Worm (Caenorhabditis elegans) whole organism, L3 larva: Measurements from ENCODE around the gene cya-2.
"Not testable (repeated sequence)": the region's sequence is repeated elsewhere in the genome, so short reads cannot be mapped to it uniquely, and the experiment has no call there.

Experiments
- R02D3.7 ChIP-seq: fragments of 150-350 bp; optimal IDR thresholded peaks from 2 replicates; lab custom pipeline; 2014; ENCODE audit warnings: missing biosample characterization, missing genetic modification characterization
- ZK546.5 ChIP-seq: sonication (generic microtip); optimal IDR thresholded peaks from 2 replicates; lab custom pipeline; 2017; ENCODE audit warnings: missing biosample characterization, missing genetic modification characterization
- aly-2 ChIP-seq: fragments of 150-350 bp; optimal IDR thresholded peaks from 2 replicates; lab custom pipeline; 2014; ENCODE audit warnings: missing biosample characterization, missing genetic modification characterization
- ama-1 ChIP-seq: fragments of 150-350 bp; optimal IDR thresholded peaks from 2 replicates; lab custom pipeline; 2018
- ceh-16 ChIP-seq: sonication (generic microtip); optimal IDR thresholded peaks from 2 replicates; lab custom pipeline; 2017; ENCODE audit warnings: missing biosample characterization, missing genetic modification characterization
- ceh-82 ChIP-seq: fragments of 150-350 bp; optimal IDR thresholded peaks from 2 replicates; lab custom pipeline; 2014; ENCODE audit warnings: missing biosample characterization, missing genetic modification characterization
- ceh-9 ChIP-seq: sonication (generic microtip); optimal IDR thresholded peaks from 2 replicates; lab custom pipeline; 2018; ENCODE audit warnings: missing biosample characterization, missing genetic modification characterization
- daf-12 ChIP-seq: fragments of 150-350 bp; optimal IDR thresholded peaks from 2 replicates; lab custom pipeline; 2014; ENCODE audit warnings: missing biosample characterization, missing genetic modification reagents, missing genetic modification characterization
- egl-27 ChIP-seq: sonication (generic microtip); optimal IDR thresholded peaks from 4 replicates; lab custom pipeline; 2017; ENCODE audit warnings: missing biosample characterization, missing genetic modification reagents, missing genetic modification characterization
- elt-1 ChIP-seq: fragments of 150-350 bp; optimal IDR thresholded peaks from 2 replicates; lab custom pipeline; 2014; ENCODE audit warnings: missing biosample characterization, missing genetic modification characterization
- elt-2 ChIP-seq: sonication (generic microtip); optimal IDR thresholded peaks from 2 replicates; lab custom pipeline; 2016; ENCODE audit warnings: missing genetic modification reagents, mild to moderate bottlenecking, missing genetic modification characterization, missing compliant biosample characterization
- fkh-10 ChIP-seq: sonication (generic microtip); optimal IDR thresholded peaks from 2 replicates; lab custom pipeline; 2017; ENCODE audit warnings: missing biosample characterization, missing genetic modification reagents, missing genetic modification characterization
- fkh-2 ChIP-seq: fragments of 150-350 bp; optimal IDR thresholded peaks from 2 replicates; lab custom pipeline; 2014; ENCODE audit warnings: missing biosample characterization, missing genetic modification reagents, missing genetic modification characterization
- fos-1 ChIP-seq: fragments of 150-350 bp; optimal IDR thresholded peaks from 2 replicates; lab custom pipeline; 2014; ENCODE audit warnings: missing biosample characterization, missing genetic modification characterization
- hmg-11 ChIP-seq: sonication (generic microtip); optimal IDR thresholded peaks from 2 replicates; lab custom pipeline; 2016; ENCODE audit warnings: missing genetic modification characterization, missing compliant biosample characterization
- lin-15B ChIP-seq: fragments of 150-350 bp; optimal IDR thresholded peaks from 2 replicates; lab custom pipeline; 2014; ENCODE audit warnings: missing biosample characterization, missing genetic modification characterization
- lin-39 ChIP-seq: fragments of 150-350 bp; optimal IDR thresholded peaks from 2 replicates; lab custom pipeline; 2018; ENCODE audit warnings: missing biosample characterization, missing genetic modification reagents, missing genetic modification characterization
- lsy-12 ChIP-seq: sonication (generic microtip); optimal IDR thresholded peaks from 2 replicates; lab custom pipeline; 2016; ENCODE audit warnings: mild to moderate bottlenecking, missing genetic modification characterization, missing compliant biosample characterization
- mdl-1 ChIP-seq: fragments of 150-350 bp; optimal IDR thresholded peaks from 2 replicates; lab custom pipeline; 2014; ENCODE audit warnings: missing biosample characterization, missing genetic modification characterization
- mml-1 ChIP-seq: fragments of 150-350 bp; sonication (generic microtip); optimal IDR thresholded peaks from 3 replicates; lab custom pipeline; 2014; ENCODE audit warnings: missing biosample characterization, missing genetic modification characterization
- nfya-1 ChIP-seq: sonication (generic microtip); optimal IDR thresholded peaks from 2 replicates; lab custom pipeline; 2017; ENCODE audit warnings: missing genetic modification characterization, mild to moderate bottlenecking, missing compliant biosample characterization, antibody characterized with exemption, moderate library complexity; ENCODE audit not compliant: insufficient read depth
- nhr-11 ChIP-seq: fragments of 150-350 bp; optimal IDR thresholded peaks from 2 replicates; lab custom pipeline; 2014; ENCODE audit warnings: missing biosample characterization, missing genetic modification characterization
- nhr-12 ChIP-seq: fragments of 150-350 bp; optimal IDR thresholded peaks from 2 replicates; lab custom pipeline; 2014; ENCODE audit warnings: missing biosample characterization, missing genetic modification characterization
- nhr-237 ChIP-seq: fragments of 150-350 bp; optimal IDR thresholded peaks from 2 replicates; lab custom pipeline; 2014; ENCODE audit warnings: missing biosample characterization, missing genetic modification characterization
- nhr-28 ChIP-seq: fragments of 150-350 bp; optimal IDR thresholded peaks from 2 replicates; lab custom pipeline; 2014; ENCODE audit warnings: missing biosample characterization, missing genetic modification characterization
- nhr-43 ChIP-seq: sonication (generic microtip); optimal IDR thresholded peaks from 2 replicates; lab custom pipeline; 2016; ENCODE audit warnings: mild to moderate bottlenecking, missing genetic modification characterization, missing compliant biosample characterization; ENCODE audit not compliant: poor library complexity, severe bottlenecking
- nhr-76 ChIP-seq: fragments of 150-350 bp; sonication (generic microtip); optimal IDR thresholded peaks from 5 replicates; lab custom pipeline; 2014; ENCODE audit warnings: missing biosample characterization, missing genetic modification characterization
- pha-4 ChIP-seq: fragments of 150-350 bp; optimal IDR thresholded peaks from 2 replicates; lab custom pipeline; 2014; ENCODE audit warnings: missing biosample characterization, missing genetic modification reagents, missing genetic modification characterization
- pqm-1 ChIP-seq: fragments of 150-350 bp; optimal IDR thresholded peaks from 2 replicates; lab custom pipeline; 2017; ENCODE audit warnings: missing biosample characterization, missing genetic modification characterization, inconsistent platforms
- sea-2 ChIP-seq: fragments of 150-350 bp; sonication (generic microtip); optimal IDR thresholded peaks from 4 replicates; lab custom pipeline; 2014; ENCODE audit warnings: missing biosample characterization, missing genetic modification reagents, missing genetic modification characterization
- skn-1 ChIP-seq: fragments of 150-350 bp; optimal IDR thresholded peaks from 2 replicates; lab custom pipeline; 2014; ENCODE audit warnings: missing biosample characterization, missing genetic modification characterization
- snpc-4 ChIP-seq: fragments of 150-350 bp; optimal IDR thresholded peaks from 2 replicates; lab custom pipeline; 2014; ENCODE audit warnings: missing biosample characterization, missing genetic modification characterization
- tbx-2 ChIP-seq: sonication (generic microtip); optimal IDR thresholded peaks from 2 replicates; lab custom pipeline; 2016; ENCODE audit warnings: mild to moderate bottlenecking, missing genetic modification characterization, missing compliant biosample characterization
- unc-39 ChIP-seq: sonication (generic microtip); optimal IDR thresholded peaks from 4 replicates; lab custom pipeline; 2017; ENCODE audit warnings: missing biosample characterization, missing genetic modification characterization
- unc-62 ChIP-seq: fragments of 150-350 bp; sonication (generic microtip); optimal IDR thresholded peaks from 4 replicates; lab custom pipeline; 2014; ENCODE audit warnings: missing biosample characterization, missing genetic modification reagents, missing genetic modification characterization
- zag-1 ChIP-seq: fragments of 150-350 bp; optimal IDR thresholded peaks from 2 replicates; lab custom pipeline; 2014; ENCODE audit warnings: missing biosample characterization, missing genetic modification characterization
- ztf-11 ChIP-seq: fragments of 150-350 bp; optimal IDR thresholded peaks from 2 replicates; lab custom pipeline; 2014; ENCODE audit warnings: missing biosample characterization, missing genetic modification characterization
- ztf-4 ChIP-seq: fragments of 150-350 bp; optimal IDR thresholded peaks from 2 replicates; lab custom pipeline; 2014; ENCODE audit warnings: missing biosample characterization, missing genetic modification characterization

The cya-2 gene

DNA sequence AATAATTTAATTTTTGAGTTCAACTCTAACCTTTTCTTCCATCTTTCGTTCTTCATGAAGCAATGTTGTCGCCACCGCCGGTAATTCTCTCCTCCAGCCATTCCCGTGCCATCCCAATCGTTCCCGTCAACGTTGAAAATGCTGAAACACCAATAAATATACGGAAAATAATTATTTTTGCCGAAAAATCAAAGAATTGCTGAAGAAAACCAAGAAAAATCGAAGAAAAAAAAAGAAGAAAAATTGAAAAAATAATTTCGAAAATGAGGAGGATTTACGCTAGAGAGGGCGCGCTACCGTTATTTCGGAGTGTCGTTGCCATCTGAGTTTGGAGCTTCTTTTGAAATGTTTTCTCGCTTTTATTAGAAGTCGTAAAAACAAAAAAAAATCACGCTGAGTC, at the start of gene cya-2:
cya-2 (minus strand) TSS at position 101 of the 400 bp plus-strand sequence.
- not testable (repeated sequence) for TF ChIP-seq ztf-11 (tag; lab: Kevin White, UChicago); mml-1; ceh-82 (tag; lab: Kevin White, UChicago)
- TF ChIP-seq, all 47 proteins: peak for 0; not testable (repeated sequence) for 47

ce11 chrII:2071429-2071828, 48.0 kb upstream of the cya-2 start, which contains the start of gene F07E5.7:
TSS of gene F07E5.7 (minus strand) at chrII:2071529.
- TF ChIP-seq unc-39 (tag; lab: Kevin White, UChicago) (no peak), nhr-43 (tag; lab: Kevin White, UChicago) (no peak), snpc-4 (tag; lab: Kevin White, UChicago) (no peak)

ce11 chrII:2067451-2068021, 44.1 kb upstream of the cya-2 start, which contains the start of gene F07E5.12:
TSS of gene F07E5.12 (plus strand) at chrII:2067971.
- not testable (repeated sequence) for TF ChIP-seq snpc-4 (tag; lab: Kevin White, UChicago); tbx-2; lin-15B (tag; lab: Kevin White, UChicago)

- TF ChIP-seq elt-2 (tag; lab: Kevin White, UChicago), result no peak
- no peak for TF ChIP-seq skn-1 (tag; lab: Kevin White, UChicago)
- TF ChIP-seq nhr-76 (tag; lab: Kevin White, UChicago), result no peak
- no peak for TF ChIP-seq ceh-9 (tag; lab: Kevin White, UChicago)
- no peak for TF ChIP-seq unc-39 (tag; lab: Kevin White, UChicago)
- TF ChIP-seq R02D3.7 (tag; lab: Kevin White, UChicago), result no peak
- no peak for TF ChIP-seq ceh-82 (tag; lab: Kevin White, UChicago)
- TF ChIP-seq ZK546.5, result no peak
- no peak for TF ChIP-seq nfya-1 (tag; lab: Kevin White, UChicago)
- TF ChIP-seq nhr-28, result no peak
- TF ChIP-seq fkh-10 (GFP tag; lab: Kevin White, UChicago), result no peak
- TF ChIP-seq nhr-11 (tag; lab: Kevin White, UChicago), result no peak
- no peak for TF ChIP-seq snpc-4 (tag; lab: Kevin White, UChicago)
- TF ChIP-seq nhr-12 (tag; lab: Kevin White, UChicago), result no peak
- no peak for TF ChIP-seq lin-15B (tag; lab: Kevin White, UChicago)
- TF ChIP-seq ama-1, result no peak
- no peak for TF ChIP-seq aly-2 (tag; lab: Kevin White, UChicago)
These were observed 41.1 kb upstream of the cya-2 start, which contains the start of gene fbxb-6 for ce11 chrII:2064497-2064896. TSS of gene fbxb-6 (plus strand) at chrII:2064797.

ce11 chrII:2063989-2064388, 40.6 kb upstream of the cya-2 start, which contains the start of gene F07E5.13:
TSS of gene F07E5.13 (minus strand) at chrII:2064089.
- TF ChIP-seq R02D3.7 (tag; lab: Kevin White, UChicago), result no peak
- TF ChIP-seq pqm-1 (tag; lab: Kevin White, UChicago), result no peak
- no peak for TF ChIP-seq daf-12 (tag; lab: Kevin White, UChicago)
- TF ChIP-seq mdl-1 (tag; lab: Kevin White, UChicago), result no peak
- TF ChIP-seq fos-1 (tag; lab: Kevin White, UChicago), result no peak
- TF ChIP-seq ceh-82 (tag; lab: Kevin White, UChicago), result no peak
- TF ChIP-seq ceh-9 (tag; lab: Kevin White, UChicago), result no peak
- TF ChIP-seq elt-1, result no peak
- no peak for TF ChIP-seq zag-1 (tag; lab: Kevin White, UChicago)
- no peak for TF ChIP-seq tbx-2
- TF ChIP-seq ceh-16 (tag; lab: Kevin White, UChicago), result no peak
- TF ChIP-seq lin-15B (tag; lab: Kevin White, UChicago), result no peak
- TF ChIP-seq snpc-4 (tag; lab: Kevin White, UChicago), result no peak
- no peak for TF ChIP-seq lsy-12 (tag; lab: Kevin White, UChicago)

DNA sequence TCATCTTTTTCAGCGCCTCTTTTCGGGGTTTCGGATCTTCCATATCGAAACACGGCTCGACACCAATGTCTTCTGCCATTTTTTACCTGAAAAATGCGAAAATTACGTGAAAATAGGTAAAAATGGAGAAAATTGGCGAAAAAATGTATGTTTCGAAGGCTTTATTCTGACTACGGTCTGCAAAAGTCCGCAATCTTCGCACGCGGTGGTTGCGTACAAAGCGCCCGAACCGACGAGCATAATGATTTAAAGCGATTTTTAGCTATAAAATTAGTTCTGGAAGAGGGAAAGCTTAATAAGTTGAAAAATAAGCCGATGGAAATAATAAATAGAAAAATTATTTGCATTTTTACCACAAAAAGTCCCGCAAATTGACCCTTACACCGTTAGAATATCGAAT, 35.6 kb upstream of the cya-2 start, which contains the start of gene F07E5.5:
F07E5.5 (minus strand) TSS at position 86 of the 400 bp plus-strand sequence.
- TF ChIP-seq skn-1 (tag; lab: Kevin White, UChicago) (no peak), lsy-12 (tag; lab: Kevin White, UChicago) (peak; percentile 16), fos-1 (tag; lab: Kevin White, UChicago) (no peak), snpc-4 (tag; lab: Kevin White, UChicago) (peak; percentile 46), ama-1 (no peak), daf-12 (tag; lab: Kevin White, UChicago) (no peak), egl-27 (no peak), fkh-10 (GFP tag; lab: Kevin White, UChicago) (no peak), aly-2 (tag; lab: Kevin White, UChicago) (no peak), elt-2 (tag; lab: Kevin White, UChicago) (peak; percentile 20), nhr-11 (tag; lab: Kevin White, UChicago) (no peak), ceh-82 (tag; lab: Kevin White, UChicago) (no peak), fkh-2 (no peak), lin-39 (tag; lab: Kevin White, UChicago) (peak; percentile 10), mdl-1 (tag; lab: Kevin White, UChicago) (no peak), sea-2 (GFP tag; lab: Kevin White, UChicago) (no peak), elt-1 (peak; percentile 31), hmg-11 (no peak), mml-1 (no peak), ztf-4 (tag; lab: Kevin White, UChicago) (no peak), zag-1 (tag; lab: Kevin White, UChicago) (no peak), nhr-237 (tag; lab: Kevin White, UChicago) (no peak), pha-4 (tag; lab: Kevin White, UChicago) (no peak), nhr-28 (no peak), unc-62 (GFP tag; lab: Kevin White, UChicago) (no peak)
